Fruit fly (Drosophila melanogaster) S2 (cell line): ENCODE results near the gene CG8564.

Experiments
- CG8478 ChIP-seq: fragments of >200 bp; optimal IDR thresholded peaks from 2 replicates; lab custom pipeline; 2018
- CTCF ChIP-seq, 2 experiments: fragments of >200 bp; optimal IDR thresholded peaks; 2 replicates each; lab custom pipeline; 2018

dm6 chr3L:7380395-7380794, 7.3 kb downstream of the CG8564 start:
- TF ChIP-seq CTCF (optimal IDR thresholded peaks at IDR 0.05; lab: Kevin White, UChicago) (no peak), CG8478 (lab: Kevin White, UChicago) (no peak)
